Fruit fly (Drosophila melanogaster) whole organism, adult: Measurements from ENCODE around the gene HDAC11.

Experiments used
- CG11617 ChIP-seq: fragments of 200-800 bp; sonication (Bioruptor generic); optimal IDR thresholded peaks from 2 replicates; lab custom pipeline; 2017; ENCODE audit warnings: mild to moderate bottlenecking, missing biosample characterization, missing genetic modification reagents, missing genetic modification characterization
- CG12768 ChIP-seq: fragments of 200-800 bp; sonication (Bioruptor generic); optimal IDR thresholded peaks from 2 replicates; lab custom pipeline; 2017; ENCODE audit warnings: missing biosample characterization, missing genetic modification characterization, mild to moderate bottlenecking, moderate library complexity, missing genetic modification reagents
- CG14711 ChIP-seq: fragments of 200-800 bp; sonication (Bioruptor generic); optimal IDR thresholded peaks from 2 replicates; lab custom pipeline; 2018; ENCODE audit warnings: missing biosample characterization, mild to moderate bottlenecking, missing genetic modification characterization, moderate library complexity
- CG1620 ChIP-seq: fragments of 200-800 bp; sonication (Bioruptor generic); optimal IDR thresholded peaks from 2 replicates; lab custom pipeline; 2016; ENCODE audit warnings: missing biosample characterization, missing genetic modification characterization
- CG33017 ChIP-seq: fragments of 200-800 bp; sonication (Bioruptor generic); optimal IDR thresholded peaks from 2 replicates; lab custom pipeline; 2018; ENCODE audit warnings: missing biosample characterization, mild to moderate bottlenecking, missing genetic modification characterization, moderate library complexity
- CG5204 ChIP-seq: fragments of 200-800 bp; sonication (Bioruptor generic); optimal IDR thresholded peaks from 2 replicates; lab custom pipeline; 2016; ENCODE audit warnings: missing biosample characterization, missing genetic modification characterization
- CG7045 ChIP-seq: fragments of 200-800 bp; sonication (Bioruptor generic); optimal IDR thresholded peaks from 2 replicates; lab custom pipeline; 2017; ENCODE audit warnings: missing biosample characterization, mild to moderate bottlenecking, missing genetic modification characterization
- CG7101 ChIP-seq: fragments of 200-800 bp; sonication (Bioruptor generic); optimal IDR thresholded peaks from 2 replicates; lab custom pipeline; 2018; ENCODE audit warnings: missing biosample characterization, mild to moderate bottlenecking, missing genetic modification characterization, moderate library complexity
- Clk ChIP-seq: fragments of 200-800 bp; sonication (Bioruptor generic); optimal IDR thresholded peaks from 2 replicates; lab custom pipeline; 2017; ENCODE audit warnings: missing biosample characterization, missing genetic modification characterization
- Crg-1 ChIP-seq: fragments of 200-800 bp; sonication (Bioruptor generic); optimal IDR thresholded peaks from 2 replicates; lab custom pipeline; 2016; ENCODE audit warnings: missing biosample characterization, missing genetic modification characterization
- Hr96 ChIP-seq: fragments of 200-800 bp; sonication (Bioruptor generic); optimal IDR thresholded peaks from 2 replicates; lab custom pipeline; 2016; ENCODE audit warnings: missing biosample characterization, missing genetic modification characterization
- Mnt ChIP-seq: fragments of 200-800 bp; sonication (Bioruptor generic); optimal IDR thresholded peaks from 2 replicates; lab custom pipeline; 2016; ENCODE audit warnings: missing biosample characterization, mild to moderate bottlenecking, missing genetic modification characterization
- bab1 ChIP-seq: fragments of 200-800 bp; sonication (Bioruptor generic); optimal IDR thresholded peaks from 3 replicates; lab custom pipeline; 2019; ENCODE audit warnings: missing biosample characterization, mild to moderate bottlenecking, missing genetic modification characterization, moderate library complexity
- cic ChIP-seq: fragments of 200-800 bp; sonication (Bioruptor generic); optimal IDR thresholded peaks from 2 replicates; lab custom pipeline; 2017; ENCODE audit warnings: missing biosample characterization, mild to moderate bottlenecking, missing genetic modification characterization, moderate library complexity
- cnc ChIP-seq, 2 experiments: fragments of >200 bp; optimal IDR thresholded peaks; 2 replicates each; lab custom pipeline; 2017
- kay ChIP-seq: fragments of 200-800 bp; sonication (Bioruptor generic); peaks from one replicate; lab custom pipeline; 2016; ENCODE audit warnings: missing biosample characterization, missing genetic modification characterization, borderline replicate concordance
- ovo ChIP-seq: fragments of 200-800 bp; sonication (Bioruptor generic); optimal IDR thresholded peaks from 2 replicates; lab custom pipeline; 2016; ENCODE audit warnings: missing biosample characterization, missing genetic modification characterization
- pad ChIP-seq: fragments of 200-800 bp; sonication (Bioruptor generic); optimal IDR thresholded peaks from 3 replicates; lab custom pipeline; 2017; ENCODE audit warnings: missing biosample characterization, missing genetic modification characterization, mild to moderate bottlenecking, moderate library complexity, missing genetic modification reagents
- tj ChIP-seq: fragments of 200-800 bp; sonication (Bioruptor generic); optimal IDR thresholded peaks from 3 replicates; lab custom pipeline; 2017; ENCODE audit warnings: missing biosample characterization, mild to moderate bottlenecking, missing genetic modification characterization, moderate library complexity
- toe ChIP-seq: fragments of 200-800 bp; sonication (Bioruptor generic); optimal IDR thresholded peaks from 2 replicates; lab custom pipeline; 2016; ENCODE audit warnings: missing biosample characterization, missing genetic modification characterization

HDAC11 gene

dm6 chr3R:24845952-24846848, 9.8 kb downstream of the HDAC11 start:
- TF ChIP-seq CG5204 (no peak), tj (peak; percentile 84)

dm6 chr3R:24845148-24845547, 10.9 kb downstream of the HDAC11 start:
- TF ChIP-seq toe (GFP tag; lab: Kevin White, UChicago) (no peak), CG5204 (no peak), cic (GFP tag; lab: Kevin White, UChicago) (no peak), Clk (no peak), Hr96 (no peak), ovo (GFP tag; lab: Kevin White, UChicago) (no peak), cnc (optimal IDR thresholded peaks at IDR 0.05; lab: Kevin White, UChicago) (no peak), CG1620 (GFP tag; lab: Kevin White, UChicago) (no peak), CG7045 (GFP tag; lab: Kevin White, UChicago) (no peak), pad (no peak), kay (GFP tag; lab: Kevin White, UChicago) (no peak), CG14711 (tag; lab: Kevin White, UChicago) (no peak), CG7101 (tag; lab: Kevin White, UChicago) (no peak), bab1 (GFP tag; lab: Kevin White, UChicago) (no peak), CG33017 (no peak), Crg-1 (GFP tag; lab: Kevin White, UChicago) (no peak), tj (no peak)

dm6 chr3R:24841635-24842034, 14.4 kb downstream of the HDAC11 start, which contains the start of gene Esp:
Esp (plus strand) TSS chr3R:24841935.
- no peak for TF ChIP-seq CG1620 (GFP tag; lab: Kevin White, UChicago)
- no peak for TF ChIP-seq CG7045 (GFP tag; lab: Kevin White, UChicago)
- no peak for TF ChIP-seq kay (GFP tag; lab: Kevin White, UChicago)
- TF ChIP-seq CG14711 (tag; lab: Kevin White, UChicago), result no peak
- TF ChIP-seq CG7101 (tag; lab: Kevin White, UChicago), result no peak
- no peak for TF ChIP-seq pad

dm6 chr3R:24841063-24841462, 15.0 kb downstream of the HDAC11 start, which contains the start of gene CG33658:
CG33658 (minus strand) TSS chr3R:24841163.
- TF ChIP-seq pad, result no peak
- no peak for TF ChIP-seq CG1620 (GFP tag; lab: Kevin White, UChicago)
- TF ChIP-seq cnc (optimal IDR thresholded peaks at IDR 0.05; lab: Kevin White, UChicago), result no peak
- no peak for TF ChIP-seq Crg-1 (GFP tag; lab: Kevin White, UChicago)
- no peak for TF ChIP-seq CG7045 (GFP tag; lab: Kevin White, UChicago)
- TF ChIP-seq Hr96, result no peak
- TF ChIP-seq CG33017, result no peak
- no peak for TF ChIP-seq CG11617 (GFP tag; lab: Kevin White, UChicago)
- TF ChIP-seq cic (GFP tag; lab: Kevin White, UChicago), result no peak
- TF ChIP-seq CG5204, result no peak
- no peak for TF ChIP-seq CG12768
- TF ChIP-seq ovo (GFP tag; lab: Kevin White, UChicago), result no peak
- TF ChIP-seq Clk, result no peak
- no peak for TF ChIP-seq tj
- TF ChIP-seq CG7101 (tag; lab: Kevin White, UChicago), result no peak
- TF ChIP-seq CG14711 (tag; lab: Kevin White, UChicago), result no peak
- no peak for TF ChIP-seq bab1 (GFP tag; lab: Kevin White, UChicago)

dm6 chr3R:24833652-24834051, 22.4 kb downstream of the HDAC11 start, which contains the start of gene sosie:
sosie (plus strand) TSS chr3R:24833952.
- TF ChIP-seq CG14711 (tag; lab: Kevin White, UChicago) (no peak), Mnt (GFP tag; lab: Kevin White, UChicago) (no peak), cnc (optimal IDR thresholded peaks at IDR 0.05; lab: Kevin White, UChicago) (no peak), CG5204 (no peak), kay (GFP tag; lab: Kevin White, UChicago) (no peak), CG12768 (no peak), bab1 (GFP tag; lab: Kevin White, UChicago) (no peak), CG11617 (GFP tag; lab: Kevin White, UChicago) (no peak), pad (no peak), CG33017 (no peak), Crg-1 (GFP tag; lab: Kevin White, UChicago) (no peak), ovo (GFP tag; lab: Kevin White, UChicago) (no peak), Hr96 (no peak), cic (GFP tag; lab: Kevin White, UChicago) (no peak), CG1620 (GFP tag; lab: Kevin White, UChicago) (no peak), CG7101 (tag; lab: Kevin White, UChicago) (no peak), Clk (no peak), toe (GFP tag; lab: Kevin White, UChicago) (no peak), CG7045 (GFP tag; lab: Kevin White, UChicago) (no peak), tj (no peak)

- TF ChIP-seq CG7045 (GFP tag; lab: Kevin White, UChicago), result peak; percentile 41
- peak; percentile 35 for TF ChIP-seq tj
- TF ChIP-seq CG5204, result peak; percentile 40
- TF ChIP-seq CG14711 (tag; lab: Kevin White, UChicago), result peak; percentile 67
- TF ChIP-seq Clk, result no peak
- TF ChIP-seq toe (GFP tag; lab: Kevin White, UChicago), result peak; percentile 71
- peak; percentile 36 for TF ChIP-seq pad
- TF ChIP-seq cnc (optimal IDR thresholded peaks at IDR 0.05; lab: Kevin White, UChicago), result no peak
- TF ChIP-seq CG7101 (tag; lab: Kevin White, UChicago), result peak; percentile 67
- TF ChIP-seq CG1620 (GFP tag; lab: Kevin White, UChicago), result peak; percentile 67
- TF ChIP-seq ovo (GFP tag; lab: Kevin White, UChicago), result peak; percentile 46
- no peak for TF ChIP-seq cic (GFP tag; lab: Kevin White, UChicago)
- no peak for TF ChIP-seq Hr96
- no peak for TF ChIP-seq CG12768
- peak; percentile 25 for TF ChIP-seq Mnt (GFP tag; lab: Kevin White, UChicago)
- TF ChIP-seq bab1 (GFP tag; lab: Kevin White, UChicago), result peak; percentile 76
- TF ChIP-seq Crg-1 (GFP tag; lab: Kevin White, UChicago), result peak; percentile 14
- TF ChIP-seq CG11617 (GFP tag; lab: Kevin White, UChicago), result peak; percentile 54
- peak; percentile 62 for TF ChIP-seq kay (GFP tag; lab: Kevin White, UChicago)
- peak; percentile 37 for TF ChIP-seq CG33017
Observed at dm6 chr3R:24829887-24830351, 26.1 kb downstream of the HDAC11 start, which contains the start of the genes Kaz and CG43273. Kaz (minus strand) TSS chr3R:24829959. CG43273 (plus strand) TSS chr3R:24830301.
